Fruit fly (Drosophila melanogaster): Measurements from ENCODE around the gene CG7706.

CG7706 gene

DNA sequence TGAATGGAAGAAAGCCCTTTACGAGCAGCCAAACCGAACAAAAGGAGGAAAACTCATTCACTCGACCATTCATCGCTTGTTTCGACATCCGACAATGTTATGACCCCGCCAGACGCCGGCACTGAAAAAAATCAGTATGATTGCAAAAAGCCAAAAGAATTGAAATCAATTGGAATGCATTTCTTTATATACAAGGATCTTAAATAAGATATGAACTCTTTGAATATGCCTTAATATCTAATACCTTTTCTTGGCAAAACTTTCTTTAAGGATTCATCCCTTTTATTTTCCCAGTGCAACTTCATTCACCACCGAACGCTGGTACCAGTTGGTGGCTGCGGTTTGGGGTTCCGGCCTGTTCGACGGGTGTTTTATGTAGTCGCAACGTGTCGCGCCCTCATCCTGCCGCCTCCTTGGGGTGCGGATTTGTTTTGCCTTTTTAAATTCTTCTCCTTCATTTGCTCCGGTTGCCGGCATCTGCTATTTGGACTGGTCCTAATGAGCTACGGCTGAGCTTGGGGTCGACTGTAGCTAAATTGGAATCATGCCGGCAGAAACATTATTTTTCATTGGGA, 42.2 kb downstream of the CG7706 start (continued):
- peak; percentile 15 for TF ChIP-seq cato (GFP tag; optimal IDR thresholded peaks at IDR 0.05; ENCODE audit: borderline replicate concordance)
- no peak for TF ChIP-seq Neu2 (GFP tag; optimal IDR thresholded peaks at IDR 0.05; ENCODE audit: borderline replicate concordance)
- peak; percentile 40 for TF ChIP-seq gcm2 (GFP tag; optimal IDR thresholded peaks at IDR 0.05)
- TF ChIP-seq CG7963 (GFP tag; IDR thresholded peaks at IDR 0.05; ENCODE audit: partially characterized antibody) = no peak
- peak; percentile 81 for TF ChIP-seq Abd-B (GFP tag; optimal IDR thresholded peaks at IDR 0.05)
- TF ChIP-seq CG10321 (GFP tag; IDR thresholded peaks at IDR 0.05) = peak; percentile 56
- peak; percentile 91 for TF ChIP-seq CG11504 (tag; optimal IDR thresholded peaks at IDR 0.05)
- peak; percentile 81 for TF ChIP-seq ken (GFP tag; IDR thresholded peaks at IDR 0.05)
- peak; percentile 76 for TF ChIP-seq az2 (GFP tag; optimal IDR thresholded peaks at IDR 0.05)
- TF ChIP-seq CG17829 (tag; optimal IDR thresholded peaks at IDR 0.05) = peak; percentile 88
- peak; percentile 42 for TF ChIP-seq CG17912 (GFP tag; optimal IDR thresholded peaks at IDR 0.05)
- TF ChIP-seq CG6254 (GFP tag; optimal IDR thresholded peaks at IDR 0.05) = peak; percentile 62
- TF ChIP-seq otp (GFP tag; IDR thresholded peaks at IDR 0.05) = peak; percentile 63; the same call in 1 of the 3 replicates
- TF ChIP-seq CG5245 (GFP tag; optimal IDR thresholded peaks at IDR 0.05) = peak; percentile 67
- peak; percentile 41 for TF ChIP-seq Sry-δ (GFP tag; optimal IDR thresholded peaks at IDR 0.05)
- no peak for TF ChIP-seq cad (GFP tag; optimal IDR thresholded peaks at IDR 0.05)
- TF ChIP-seq slp2 (GFP tag; optimal IDR thresholded peaks at IDR 0.05) = peak; percentile 58
- peak; percentile 84; the same call in 1 of the 2 replicates for TF ChIP-seq CG14441 (GFP tag; IDR thresholded peaks at IDR 0.05)
- peak; percentile 58 for TF ChIP-seq CG18011 (GFP tag; optimal IDR thresholded peaks at IDR 0.05)
- TF ChIP-seq CG34224 (GFP tag; IDR thresholded peaks at IDR 0.05; ENCODE audit: partially characterized antibody) = no peak
- TF ChIP-seq CG18619 (GFP tag; optimal IDR thresholded peaks at IDR 0.05) = peak; percentile 85
- peak; percentile 70 for TF ChIP-seq chn (GFP tag; optimal IDR thresholded peaks at IDR 0.05)
- 0 out of 3 replicates have a peak, but pooled peaks have one; percentile 37 for TF ChIP-seq CG6175 (GFP tag; IDR thresholded peaks at IDR 0.05)
- peak; percentile 86 for TF ChIP-seq CG17385 (GFP tag; optimal IDR thresholded peaks at IDR 0.05)
- TF ChIP-seq seq (GFP tag; IDR thresholded peaks at IDR 0.05) = peak; percentile 89
- peak; percentile 74 for TF ChIP-seq crc (GFP tag; optimal IDR thresholded peaks at IDR 0.05)
- 0 out of 2 replicates have a peak, but pooled peaks have one; percentile 50 for TF ChIP-seq gsb (GFP tag; IDR thresholded peaks at IDR 0.05)
- no peak for TF ChIP-seq CG4360 (GFP tag; IDR thresholded peaks at IDR 0.05)
- TF ChIP-seq Taf1 (GFP tag; IDR thresholded peaks at IDR 0.05) = peak; percentile 74
- TF ChIP-seq ewg (GFP tag; optimal IDR thresholded peaks at IDR 0.05) = peak; percentile 69
- TF ChIP-seq E2f1 (GFP tag; IDR thresholded peaks at IDR 0.05) = peak; percentile 72
- TF ChIP-seq pho (GFP tag; optimal IDR thresholded peaks at IDR 0.05) = peak; percentile 82
- TF ChIP-seq CG30020 (tag; optimal IDR thresholded peaks at IDR 0.05) = no peak
- TF ChIP-seq br (optimal IDR thresholded peaks at IDR 0.05) = no peak
- TF ChIP-seq kay (GFP tag; optimal IDR thresholded peaks at IDR 0.05) = peak; percentile 72
- TF ChIP-seq CG12219 (GFP tag; optimal IDR thresholded peaks at IDR 0.05) = peak; percentile 87
- TF ChIP-seq CG13296 (GFP tag; optimal IDR thresholded peaks at IDR 0.05) = peak; percentile 90
- peak; percentile 76 for TF ChIP-seq CG32772 (GFP tag; IDR thresholded peaks at IDR 0.05)
- peak; percentile 70 for TF ChIP-seq disco-r (GFP tag; optimal IDR thresholded peaks at IDR 0.05)
- TF ChIP-seq CG7839 (tag; optimal IDR thresholded peaks at IDR 0.05) = peak; percentile 91
- TF ChIP-seq wdn (GFP tag; IDR thresholded peaks at IDR 0.05) = peak; percentile 76
- TF ChIP-seq unpg (GFP tag; optimal IDR thresholded peaks at IDR 0.05) = peak; percentile 87
- TF ChIP-seq Pdp1 (GFP tag; optimal IDR thresholded peaks at IDR 0.05) = peak in 1 of 2 experiments; percentile 83
- peak; percentile 60; the same call in 1 of the 2 replicates for TF ChIP-seq MBD-R2 (GFP tag; IDR thresholded peaks at IDR 0.05)
- peak; percentile 58 for TF ChIP-seq CG11398 (GFP tag; optimal IDR thresholded peaks at IDR 0.05)
- peak; percentile 46 for TF ChIP-seq CG3838 (GFP tag; optimal IDR thresholded peaks at IDR 0.05)
- peak; percentile 66 for TF ChIP-seq tio (GFP tag; optimal IDR thresholded peaks at IDR 0.05)
- peak; percentile 70 for TF ChIP-seq CG9437 (GFP tag; optimal IDR thresholded peaks at IDR 0.05)
- peak; percentile 6 for TF ChIP-seq CG4282 (GFP tag; optimal IDR thresholded peaks at IDR 0.05)
- TF ChIP-seq Bteb2 (GFP tag; optimal IDR thresholded peaks at IDR 0.05) = peak; percentile 76
